Fruit fly (Drosophila melanogaster): ENCODE results near the gene VAChT.

DNA sequence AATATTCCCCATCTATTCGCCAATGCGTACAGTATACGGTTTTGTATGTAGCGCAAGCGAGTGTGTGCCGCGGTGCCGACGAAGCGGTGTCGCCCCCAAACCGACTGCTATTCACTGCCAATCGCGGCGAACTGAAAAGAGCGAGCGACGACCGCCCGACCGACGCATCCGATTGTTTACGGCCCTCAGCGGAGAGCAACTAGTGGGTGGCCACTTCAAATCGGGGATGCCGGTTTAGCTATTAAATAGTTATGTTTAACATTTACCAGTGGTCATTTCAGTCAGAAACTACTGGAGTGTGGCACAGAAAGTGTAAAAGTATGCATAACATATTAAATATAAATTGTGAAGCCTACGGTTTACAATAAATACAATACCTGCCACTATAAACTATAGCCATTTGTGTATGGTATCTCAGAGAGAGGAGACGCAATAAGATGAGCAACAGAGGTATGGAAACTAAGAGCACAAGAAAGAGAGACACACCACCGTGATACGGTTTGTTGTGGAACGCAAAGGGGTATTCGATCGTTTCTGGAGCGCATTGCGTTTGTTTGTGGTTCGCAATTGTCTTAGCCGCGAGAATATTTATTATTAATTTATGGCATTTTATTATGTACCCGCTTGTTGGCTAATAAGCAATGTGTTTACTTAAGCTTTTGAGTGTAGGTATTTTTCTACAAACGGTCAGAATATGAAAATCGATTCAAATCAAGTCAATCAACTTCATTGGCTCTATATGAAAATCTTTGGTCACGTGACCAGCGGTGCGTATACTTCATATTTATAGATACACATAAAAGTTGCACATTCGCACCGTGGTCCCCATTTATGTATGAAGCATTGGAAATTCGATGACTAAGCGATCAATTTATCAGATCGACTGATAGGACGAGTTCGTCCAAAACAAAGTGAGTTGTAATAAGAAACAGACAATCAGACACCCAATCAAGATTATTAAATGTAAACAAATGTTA is 35.0 kb downstream of the VAChT start:
- TF ChIP-seq CG6854 (GFP tag; optimal IDR thresholded peaks at IDR 0.05) (no peak), acj6 (GFP tag; optimal IDR thresholded peaks at IDR 0.05) (no peak), achi (GFP tag; optimal IDR thresholded peaks at IDR 0.05) (no peak), topi (GFP tag; optimal IDR thresholded peaks at IDR 0.05) (no peak), Ets21C (GFP tag; optimal IDR thresholded peaks at IDR 0.05) (no peak), CG6276 (GFP tag; optimal IDR thresholded peaks at IDR 0.05) (peak; percentile 7), CG31627 (GFP tag; optimal IDR thresholded peaks at IDR 0.05) (no peak), CG8632 (GFP tag; optimal IDR thresholded peaks at IDR 0.05) (no peak), CG3032 (tag; optimal IDR thresholded peaks at IDR 0.05) (no peak), Eip93F (GFP tag; optimal IDR thresholded peaks at IDR 0.05) (no peak)
